Fruit fly (Drosophila melanogaster) whole organism, embryonic: ENCODE results near the gene CG32483.
A peak's percentile ranks its signal among the peaks of the same experiment; 100 is the strongest.

Source experiments
- BEAF-32 ChIP-seq: fragments of 200-800 bp; sonication (Bioruptor generic); optimal IDR thresholded peaks from 3 replicates; lab custom pipeline; 2017; ENCODE audit warnings: missing biosample characterization, missing genetic modification characterization, mild to moderate bottlenecking, moderate library complexity, missing genetic modification reagents
- CG10654 ChIP-seq: fragments of 200-800 bp; sonication (Bioruptor generic); optimal IDR thresholded peaks from 2 replicates; lab custom pipeline; 2016; ENCODE audit warnings: missing biosample characterization, missing genetic modification characterization
- CG10979 ChIP-seq: fragments of 200-800 bp; sonication (Bioruptor generic); optimal IDR thresholded peaks from 2 replicates; lab custom pipeline; 2018; ENCODE audit warnings: missing biosample characterization, mild to moderate bottlenecking, missing genetic modification characterization, moderate library complexity
- CG1647 ChIP-seq: fragments of 200-800 bp; sonication (Bioruptor generic); optimal IDR thresholded peaks from 3 replicates; lab custom pipeline; 2016; ENCODE audit warnings: missing biosample characterization, missing genetic modification characterization
- CG16779 ChIP-seq: fragments of 200-800 bp; sonication (Bioruptor generic); IDR thresholded peaks from 2 replicates; pipeline ENCODE4 v1.3.6; 2022; ENCODE audit warnings: missing biosample characterization, missing genetic modification characterization
- CG16813 ChIP-seq: fragments of 200-800 bp; sonication (Bioruptor generic); IDR thresholded peaks from 3 replicates; pipeline ENCODE4 v1.3.6; 2022; ENCODE audit warnings: missing biosample characterization, missing genetic modification characterization; ENCODE audit not compliant: partially characterized antibody
- CG17186 ChIP-seq: fragments of 200-800 bp; sonication (Bioruptor generic); optimal IDR thresholded peaks from 3 replicates; lab custom pipeline; 2017; ENCODE audit warnings: missing biosample characterization, missing genetic modification reagents, missing genetic modification characterization
- CG17361 ChIP-seq: fragments of 200-800 bp; sonication (Bioruptor generic); IDR thresholded peaks from 3 replicates; pipeline ENCODE4 v1.3.6; 2022; ENCODE audit warnings: missing biosample characterization, missing genetic modification characterization
- CG2116 ChIP-seq: fragments of 200-800 bp; sonication (Bioruptor generic); optimal IDR thresholded peaks from 3 replicates; lab custom pipeline; 2018; ENCODE audit warnings: missing biosample characterization, mild to moderate bottlenecking, missing genetic modification characterization
- CG2129 ChIP-seq: fragments of 200-800 bp; sonication (Bioruptor generic); IDR thresholded peaks from 2 replicates; pipeline ENCODE4 v1.3.6; 2022; ENCODE audit warnings: missing biosample characterization, missing genetic modification characterization; ENCODE audit not compliant: partially characterized antibody
- CG2199 ChIP-seq: fragments of 200-800 bp; sonication (Bioruptor generic); IDR thresholded peaks from 3 replicates; pipeline ENCODE4 v1.3.6; 2022; ENCODE audit warnings: missing biosample characterization, missing genetic modification characterization
- CG2712 ChIP-seq: fragments of 200-800 bp; optimal IDR thresholded peaks from 3 replicates; lab custom pipeline; 2019; ENCODE audit warnings: missing biosample characterization, mild to moderate bottlenecking, missing genetic modification characterization, moderate library complexity
- CG4404 ChIP-seq: fragments of 200-800 bp; sonication (Bioruptor generic); IDR thresholded peaks from 2 replicates; pipeline ENCODE4 v1.3.6; 2022; ENCODE audit warnings: missing biosample characterization, missing genetic modification characterization
- CG8765 ChIP-seq: fragments of 200-800 bp; sonication (Bioruptor generic); IDR thresholded peaks from 2 replicates; pipeline ENCODE4 v1.3.6; 2022; ENCODE audit warnings: missing biosample characterization, missing genetic modification characterization
- CG9876 ChIP-seq: fragments of 200-800 bp; sonication (Bioruptor generic); optimal IDR thresholded peaks from 2 replicates; lab custom pipeline; 2016; ENCODE audit warnings: missing biosample characterization, missing genetic modification characterization
- Dbx ChIP-seq: fragments of 200-800 bp; sonication (Bioruptor generic); IDR thresholded peaks from 3 replicates; pipeline ENCODE4 v1.3.6; 2022; ENCODE audit warnings: missing biosample characterization, missing genetic modification characterization
- Dek ChIP-seq: fragments of 200-800 bp; sonication (Bioruptor generic); optimal IDR thresholded peaks from 3 replicates; lab custom pipeline; 2019; ENCODE audit warnings: missing biosample characterization, mild to moderate bottlenecking, missing genetic modification characterization, moderate library complexity
- Doc3 ChIP-seq: fragments of 200-800 bp; sonication (Bioruptor generic); IDR thresholded peaks from 3 replicates; pipeline ENCODE4 v1.3.6; 2022; ENCODE audit warnings: missing biosample characterization, missing genetic modification characterization; ENCODE audit not compliant: partially characterized antibody
- HLH3B ChIP-seq: fragments of 200-800 bp; sonication (Bioruptor generic); IDR thresholded peaks from 2 replicates; pipeline ENCODE4 v1.3.6; 2022; ENCODE audit warnings: missing biosample characterization, missing genetic modification characterization
- HLH4C ChIP-seq: fragments of 200-800 bp; sonication (Bioruptor generic); IDR thresholded peaks from 3 replicates; pipeline ENCODE4 v1.3.6; 2022; ENCODE audit warnings: missing biosample characterization, missing genetic modification characterization; ENCODE audit not compliant: partially characterized antibody
- Hr51 ChIP-seq, 2 experiments: fragments of 200-800 bp; sonication (Bioruptor generic); optimal IDR thresholded peaks; 2 replicates in 1 of 2; 3 replicates in 1 of 2; lab custom pipeline; 2016 to 2018; ENCODE audit warnings: missing biosample characterization in 2 of 2, missing genetic modification characterization in 2 of 2, mild to moderate bottlenecking in 1 of 2, moderate library complexity in 1 of 2
- MTF-1 ChIP-seq: fragments of 200-800 bp; sonication (Bioruptor generic); optimal IDR thresholded peaks from 2 replicates; lab custom pipeline; 2018; ENCODE audit warnings: missing biosample characterization, mild to moderate bottlenecking, missing genetic modification characterization, borderline replicate concordance
- Opbp ChIP-seq: fragments of 200-800 bp; sonication (Bioruptor generic); IDR thresholded peaks from 3 replicates; pipeline ENCODE4 v1.3.6; 2022; ENCODE audit warnings: missing biosample characterization, missing genetic modification characterization; ENCODE audit not compliant: partially characterized antibody
- Optix ChIP-seq: fragments of 200-800 bp; sonication (Bioruptor generic); IDR thresholded peaks from 3 replicates; pipeline ENCODE4 v1.3.6; 2022; ENCODE audit warnings: missing biosample characterization, missing genetic modification characterization
- Ptx1 ChIP-seq: fragments of 200-800 bp; sonication (Bioruptor generic); IDR thresholded peaks from 2 replicates; pipeline ENCODE4 v1.3.6; 2022; ENCODE audit warnings: missing biosample characterization, missing genetic modification characterization
- Sox100B ChIP-seq: fragments of 200-800 bp; sonication (Bioruptor generic); optimal IDR thresholded peaks from 3 replicates; lab custom pipeline; 2018; ENCODE audit warnings: missing biosample characterization, mild to moderate bottlenecking, missing genetic modification characterization
- Taf1 ChIP-seq: fragments of 200-800 bp; sonication (Bioruptor generic); IDR thresholded peaks from 2 replicates; pipeline ENCODE4 v1.3.6; 2022; ENCODE audit warnings: missing biosample characterization, missing genetic modification characterization
- Trl ChIP-seq, 3 experiments: fragments of >200 bp in 2 of 3; fragments of 200-800 bp in 1 of 3; sonication (Bioruptor generic) in 1 of 3; optimal IDR thresholded peaks; 2 replicates in 1 of 3; 3 replicates in 2 of 3; lab custom pipeline; 2016 to 2017; ENCODE audit warnings: missing biosample characterization in 1 of 3, missing genetic modification characterization in 1 of 3
- Xbp1 ChIP-seq: fragments of 200-800 bp; sonication (Bioruptor generic); optimal IDR thresholded peaks from 3 replicates; lab custom pipeline; 2016; ENCODE audit warnings: missing biosample characterization, mild to moderate bottlenecking, missing genetic modification characterization
- YL-1 ChIP-seq: fragments of 200-800 bp; sonication (Bioruptor generic); optimal IDR thresholded peaks from 3 replicates; lab custom pipeline; 2017; ENCODE audit warnings: missing biosample characterization, mild to moderate bottlenecking, missing genetic modification characterization
- ase ChIP-seq: fragments of 200-800 bp; sonication (Bioruptor generic); IDR thresholded peaks from 3 replicates; pipeline ENCODE4 v1.3.6; 2022; ENCODE audit warnings: missing biosample characterization, missing genetic modification characterization
- cg ChIP-seq: fragments of 200-800 bp; sonication (Bioruptor generic); optimal IDR thresholded peaks from 3 replicates; lab custom pipeline; 2019; ENCODE audit warnings: missing biosample characterization, mild to moderate bottlenecking, missing genetic modification characterization, moderate library complexity
- corto ChIP-seq: fragments of 200-800 bp; sonication (Bioruptor generic); optimal IDR thresholded peaks from 2 replicates; lab custom pipeline; 2016; ENCODE audit warnings: missing biosample characterization, mild to moderate bottlenecking, missing genetic modification characterization, moderate library complexity
- disco-r ChIP-seq: fragments of 200-800 bp; sonication (Bioruptor generic); optimal IDR thresholded peaks from 2 replicates; lab custom pipeline; 2016; ENCODE audit warnings: missing biosample characterization, missing genetic modification characterization
- dm ChIP-seq: fragments of 200-800 bp; sonication (Bioruptor generic); optimal IDR thresholded peaks from 3 replicates; lab custom pipeline; 2016; ENCODE audit warnings: missing biosample characterization, missing genetic modification characterization
- kah ChIP-seq: fragments of 200-800 bp; sonication (Bioruptor generic); optimal IDR thresholded peaks from 2 replicates; lab custom pipeline; 2018; ENCODE audit warnings: missing biosample characterization, mild to moderate bottlenecking, missing genetic modification characterization
- lmd ChIP-seq: fragments of 200-800 bp; sonication (Bioruptor generic); IDR thresholded peaks from 2 replicates; pipeline ENCODE4 v1.3.6; 2022; ENCODE audit warnings: missing biosample characterization, missing genetic modification characterization
- maf-S ChIP-seq: fragments of 200-800 bp; sonication (Bioruptor generic); optimal IDR thresholded peaks from 2 replicates; lab custom pipeline; 2016; ENCODE audit warnings: missing biosample characterization, missing genetic modification characterization
- nau ChIP-seq: fragments of 200-800 bp; sonication (Bioruptor generic); optimal IDR thresholded peaks from 3 replicates; lab custom pipeline; 2017; ENCODE audit warnings: missing biosample characterization, mild to moderate bottlenecking, missing genetic modification characterization, missing genetic modification reagents
- nom ChIP-seq: fragments of 200-800 bp; sonication (Bioruptor generic); optimal IDR thresholded peaks from 2 replicates; lab custom pipeline; 2017; ENCODE audit warnings: missing biosample characterization, missing genetic modification characterization, mild to moderate bottlenecking, moderate library complexity, missing genetic modification reagents
- odd ChIP-seq: fragments of 200-800 bp; sonication (Bioruptor generic); optimal IDR thresholded peaks from 2 replicates; lab custom pipeline; 2017; ENCODE audit warnings: missing biosample characterization, mild to moderate bottlenecking, missing genetic modification characterization
- pzg ChIP-seq: fragments of 200-800 bp; sonication (Bioruptor generic); optimal IDR thresholded peaks from 3 replicates; lab custom pipeline; 2018; ENCODE audit warnings: missing biosample characterization, mild to moderate bottlenecking, missing genetic modification characterization, moderate library complexity
- ro ChIP-seq: fragments of 200-800 bp; sonication (Bioruptor generic); IDR thresholded peaks from 2 replicates; pipeline ENCODE4 v1.3.6; 2022; ENCODE audit warnings: missing biosample characterization, missing genetic modification characterization
- schlank ChIP-seq: fragments of 200-800 bp; sonication (Bioruptor generic); optimal IDR thresholded peaks from 2 replicates; lab custom pipeline; 2018; ENCODE audit warnings: missing biosample characterization, mild to moderate bottlenecking, missing genetic modification characterization
- sim ChIP-seq: fragments of 200-800 bp; sonication (Bioruptor generic); IDR thresholded peaks from 2 replicates; pipeline ENCODE4 v1.3.6; 2022; ENCODE audit warnings: missing biosample characterization, missing genetic modification characterization
- sna ChIP-seq: fragments of 200-800 bp; sonication (Bioruptor generic); IDR thresholded peaks from 2 replicates; pipeline ENCODE4 v1.3.6; 2022; ENCODE audit warnings: missing biosample characterization, missing genetic modification characterization; ENCODE audit not compliant: partially characterized antibody
- tna ChIP-seq: fragments of 200-800 bp; sonication (Bioruptor generic); IDR thresholded peaks from 2 replicates; pipeline ENCODE4 v1.3.6; 2022; ENCODE audit warnings: missing biosample characterization, missing genetic modification characterization; ENCODE audit not compliant: partially characterized antibody
- trem ChIP-seq: fragments of 200-800 bp; optimal IDR thresholded peaks from 3 replicates; lab custom pipeline; 2019; ENCODE audit warnings: missing biosample characterization, mild to moderate bottlenecking, missing genetic modification characterization, moderate library complexity
- tup ChIP-seq: fragments of 200-800 bp; sonication (Bioruptor generic); optimal IDR thresholded peaks from 2 replicates; lab custom pipeline; 2016; ENCODE audit warnings: missing biosample characterization, mild to moderate bottlenecking, missing genetic modification characterization, moderate library complexity
- zf30C ChIP-seq: fragments of 200-800 bp; sonication (Bioruptor generic); optimal IDR thresholded peaks from 3 replicates; lab custom pipeline; 2018; ENCODE audit warnings: missing biosample characterization, mild to moderate bottlenecking, missing genetic modification characterization

Gene CG32483

DNA sequence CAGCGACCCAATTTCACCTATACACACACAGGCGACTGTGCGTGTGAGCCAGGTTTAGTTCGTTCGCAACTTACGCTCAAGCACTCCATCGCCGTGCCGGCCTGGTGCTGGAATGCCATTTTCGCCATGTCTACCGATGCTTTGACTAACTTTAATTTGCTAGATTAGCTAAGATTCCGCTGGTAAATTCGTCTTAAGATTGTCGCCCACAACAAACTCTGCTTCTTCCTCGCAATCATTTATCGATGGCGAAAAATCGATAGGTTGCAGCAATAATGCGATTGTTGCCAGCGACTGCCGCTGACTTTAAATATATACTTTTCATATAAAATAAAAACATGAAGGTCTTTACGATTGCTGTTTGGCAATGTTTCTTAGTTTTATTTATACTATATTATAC is 37.2 kb downstream of the CG32483 start, which contains the start of gene CG3402 (continued):
- TF ChIP-seq CG2116 (GFP tag; lab: Kevin White, UChicago), result peak; percentile 72
- no peak for TF ChIP-seq corto (GFP tag; lab: Kevin White, UChicago)
- no peak for TF ChIP-seq Taf1 (GFP tag; lab: Robert Waterston, UW)
- TF ChIP-seq HLH3B (GFP tag; lab: Robert Waterston, UW), result no peak
- TF ChIP-seq lmd (GFP tag; lab: Robert Waterston, UW), result no peak
- no peak for TF ChIP-seq CG17186
- TF ChIP-seq cg (GFP tag; lab: Kevin White, UChicago), result peak; percentile 75
- TF ChIP-seq CG16779 (GFP tag; lab: Robert Waterston, UW), result no peak
- peak; percentile 75 for TF ChIP-seq tna (GFP tag; lab: Robert Waterston, UW)
- no peak for TF ChIP-seq Sox100B (GFP tag; lab: Kevin White, UChicago)
- no peak for TF ChIP-seq Ptx1 (GFP tag; lab: Robert Waterston, UW)
- no peak for TF ChIP-seq kah (GFP tag; lab: Kevin White, UChicago)
- no peak for TF ChIP-seq schlank (tag; lab: Kevin White, UChicago)
- TF ChIP-seq sim, result no peak
- peak; percentile 68 for TF ChIP-seq CG16813 (GFP tag; lab: Robert Waterston, UW)
- no peak for TF ChIP-seq CG8765 (GFP tag; lab: Robert Waterston, UW)
- TF ChIP-seq Optix (GFP tag; lab: Robert Waterston, UW), result no peak
- TF ChIP-seq CG9876 (GFP tag; lab: Kevin White, UChicago), result no peak
- TF ChIP-seq zf30C, result no peak
- no peak for TF ChIP-seq tup (GFP tag; lab: Kevin White, UChicago)
- TF ChIP-seq CG2712 (tag; lab: Kevin White, UChicago), result no peak
- no peak for TF ChIP-seq CG10979
- no peak for TF ChIP-seq odd (GFP tag; lab: Kevin White, UChicago)
- TF ChIP-seq Trl (optimal IDR thresholded peaks at IDR 0.05; lab: Kevin White, UChicago), result no peak
- no peak for TF ChIP-seq Trl (GFP tag; optimal IDR thresholded peaks at IDR 0.05; lab: Kevin White, UChicago)
- no peak for TF ChIP-seq CG10654
- no peak for TF ChIP-seq CG4404 (GFP tag; lab: Robert Waterston, UW)
- peak; percentile 68; the same call in 2 of the 3 replicates for TF ChIP-seq Opbp (GFP tag; lab: Robert Waterston, UW)
- no peak for TF ChIP-seq CG1647
- no peak for TF ChIP-seq ro (GFP tag; lab: Robert Waterston, UW)
- TF ChIP-seq dm, result no peak
- TF ChIP-seq nom (GFP tag; lab: Kevin White, UChicago), result no peak
- no peak for TF ChIP-seq Hr51 (GFP tag; optimal IDR thresholded peaks at IDR 0.05; lab: Kevin White, UChicago)
- TF ChIP-seq disco-r (GFP tag; lab: Kevin White, UChicago), result no peak
- TF ChIP-seq CG2129 (GFP tag; lab: Robert Waterston, UW), result 0 out of 2 replicates have a peak, but pooled peaks have one; percentile 18
- TF ChIP-seq pzg (GFP tag; lab: Kevin White, UChicago), result peak; percentile 55
- no peak for TF ChIP-seq Xbp1 (GFP tag; lab: Kevin White, UChicago)
- TF ChIP-seq MTF-1, result no peak
- no peak for TF ChIP-seq maf-S (GFP tag; lab: Kevin White, UChicago)
- no peak for TF ChIP-seq CG17361 (GFP tag; lab: Robert Waterston, UW)
- no peak for TF ChIP-seq Dbx (GFP tag; lab: Robert Waterston, UW)
- peak; percentile 38 for TF ChIP-seq trem (tag; lab: Kevin White, UChicago)
- no peak for TF ChIP-seq CG2199
- peak; percentile 70 for TF ChIP-seq BEAF-32
- no peak for TF ChIP-seq nau (GFP tag; lab: Kevin White, UChicago)
- TF ChIP-seq sna (GFP tag; lab: Robert Waterston, UW), result peak; percentile 71
- TF ChIP-seq Doc3 (GFP tag; lab: Robert Waterston, UW), result peak; percentile 72
- TF ChIP-seq HLH4C (GFP tag; lab: Robert Waterston, UW), result peak; percentile 85
- TF ChIP-seq YL-1 (GFP tag; lab: Kevin White, UChicago), result peak; percentile 47
- TF ChIP-seq ase (GFP tag; lab: Robert Waterston, UW), result no peak
- TF ChIP-seq Dek (tag; lab: Kevin White, UChicago), result no peak
